Worm (Caenorhabditis elegans): ENCODE measurements around the gene lon-8.

The lon-8 gene

DNA sequence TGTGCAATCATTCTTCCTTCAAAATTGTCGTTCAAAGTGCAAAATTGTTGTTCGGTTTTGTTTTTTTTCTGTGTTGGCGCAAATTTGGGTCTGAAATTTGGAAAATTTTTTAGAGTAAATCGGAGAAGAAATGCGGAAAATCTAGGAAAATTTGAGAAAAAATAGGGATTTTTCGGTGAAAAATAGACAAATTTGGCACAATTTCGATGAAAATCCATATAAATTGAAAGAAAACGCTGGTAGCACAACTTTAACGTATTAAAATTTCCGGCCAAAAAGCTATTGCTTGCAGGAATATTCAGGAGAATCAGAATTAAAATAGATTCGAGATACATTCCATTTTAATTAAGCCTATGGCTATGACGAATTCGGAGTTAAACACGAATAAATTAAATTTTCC, 52.1 kb downstream of the lon-8 start, which contains the start of gene dpy-21:
Gene dpy-21, minus strand, starts transcription at position 101 of the 400 bp plus-strand sequence.
- TF ChIP-seq mab-5 (tag; optimal IDR thresholded peaks at IDR 0.05) (no peak), F13H6.1 (tag; optimal IDR thresholded peaks at IDR 0.05) (no peak), nhr-237 (tag; optimal IDR thresholded peaks at IDR 0.05) (no peak), ceh-82 (tag; optimal IDR thresholded peaks at IDR 0.05) (no peak)

DNA sequence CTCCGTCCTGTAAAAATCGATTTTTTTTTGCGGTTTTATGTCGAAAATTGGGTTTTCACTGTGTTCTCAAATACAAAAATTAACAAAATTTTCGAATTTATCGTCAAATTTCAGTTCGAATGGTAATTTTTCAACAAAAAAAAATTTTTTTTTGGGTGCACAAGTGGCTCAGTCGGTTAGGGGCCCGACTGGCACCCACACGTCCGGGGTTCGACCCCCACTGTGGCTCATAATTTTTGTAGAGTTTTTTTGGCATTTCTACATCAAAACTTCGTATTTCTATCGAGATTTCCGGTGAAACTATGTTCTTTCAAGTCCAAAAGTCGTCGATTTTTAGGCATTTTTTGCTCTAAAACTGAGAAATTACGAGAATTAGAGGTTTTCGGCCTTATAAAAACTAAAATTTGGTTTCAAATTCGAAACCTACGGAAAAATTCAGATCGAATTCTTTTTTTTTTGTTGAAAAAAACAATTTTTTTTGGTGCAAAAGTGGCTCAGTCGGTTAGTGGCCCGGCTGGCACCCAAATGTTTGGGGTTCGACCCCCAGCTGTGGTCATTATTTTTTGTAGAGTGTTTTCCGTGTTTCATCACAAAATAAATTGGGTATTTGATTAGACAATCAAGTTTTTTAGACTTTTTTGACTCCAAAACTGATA, 53.0 kb downstream of the lon-8 start:
- TF ChIP-seq nhr-11 (tag; optimal IDR thresholded peaks at IDR 0.05) = no peak
- no peak for TF ChIP-seq skn-1 (tag; optimal IDR thresholded peaks at IDR 0.05)
- no peak for TF ChIP-seq sma-9 (GFP tag; optimal IDR thresholded peaks at IDR 0.05)
- TF ChIP-seq sma-9 (tag; optimal IDR thresholded peaks at IDR 0.05) = no peak
- no peak for TF ChIP-seq ZK546.5 (tag; optimal IDR thresholded peaks at IDR 0.05)
- TF ChIP-seq egl-27 (tag; optimal IDR thresholded peaks at IDR 0.05) = no peak
- no peak for TF ChIP-seq snpc-4 (tag; optimal IDR thresholded peaks at IDR 0.05)
- TF ChIP-seq nhr-129 (tag; optimal IDR thresholded peaks at IDR 0.05) = no peak
- no peak for TF ChIP-seq ztf-1 (GFP tag; conservative IDR thresholded peaks at IDR 0.05)
- no peak for TF ChIP-seq nhr-10 (tag; optimal IDR thresholded peaks at IDR 0.05)
- TF ChIP-seq elt-3 (tag; optimal IDR thresholded peaks at IDR 0.05) = no peak
- TF ChIP-seq nhr-237 (tag; optimal IDR thresholded peaks at IDR 0.05) = no peak
- TF ChIP-seq nhr-25 (tag; optimal IDR thresholded peaks at IDR 0.05) = no peak
- TF ChIP-seq ztf-11 (tag; optimal IDR thresholded peaks at IDR 0.05) = no peak
- no peak for TF ChIP-seq unc-62 (GFP tag; optimal IDR thresholded peaks at IDR 0.05)

DNA sequence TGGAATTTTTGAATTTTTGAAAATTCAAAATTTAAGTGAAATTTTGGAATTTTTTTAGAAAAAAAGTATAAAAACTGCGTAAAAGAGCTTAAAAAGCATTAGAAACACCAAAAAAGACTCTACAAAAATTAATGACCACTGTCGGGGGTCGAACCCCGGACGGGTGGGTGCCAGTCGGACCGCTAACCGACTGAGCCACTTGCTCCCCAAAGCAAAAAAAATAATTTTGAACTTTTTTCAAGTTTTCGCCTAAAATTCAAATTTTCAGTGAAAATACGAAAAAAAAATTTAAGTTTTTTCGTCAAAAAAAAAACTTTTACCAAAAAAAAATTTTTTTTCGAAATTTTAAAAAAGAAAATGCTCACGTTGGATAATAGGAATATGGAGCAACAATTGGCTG, 53.9 kb downstream of the lon-8 start:
- TF ChIP-seq lsy-2 (tag; optimal IDR thresholded peaks at IDR 0.05) (no peak), ztf-1 (GFP tag; conservative IDR thresholded peaks at IDR 0.05) (no peak), nhr-21 (tag; optimal IDR thresholded peaks at IDR 0.05) (no peak), nhr-77 (tag; optimal IDR thresholded peaks at IDR 0.05) (no peak), zag-1 (tag; optimal IDR thresholded peaks at IDR 0.05) (no peak), gmeb-1 (tag; optimal IDR thresholded peaks at IDR 0.05) (no peak), elt-3 (tag; optimal IDR thresholded peaks at IDR 0.05) (no peak), sma-3 (GFP tag; optimal IDR thresholded peaks at IDR 0.05) (no peak), egl-27 (tag; optimal IDR thresholded peaks at IDR 0.05) (no peak), nhr-11 (tag; optimal IDR thresholded peaks at IDR 0.05) (no peak), ZK546.5 (tag; optimal IDR thresholded peaks at IDR 0.05) (no peak), unc-55 (GFP tag; optimal IDR thresholded peaks at IDR 0.05) (no peak)

DNA sequence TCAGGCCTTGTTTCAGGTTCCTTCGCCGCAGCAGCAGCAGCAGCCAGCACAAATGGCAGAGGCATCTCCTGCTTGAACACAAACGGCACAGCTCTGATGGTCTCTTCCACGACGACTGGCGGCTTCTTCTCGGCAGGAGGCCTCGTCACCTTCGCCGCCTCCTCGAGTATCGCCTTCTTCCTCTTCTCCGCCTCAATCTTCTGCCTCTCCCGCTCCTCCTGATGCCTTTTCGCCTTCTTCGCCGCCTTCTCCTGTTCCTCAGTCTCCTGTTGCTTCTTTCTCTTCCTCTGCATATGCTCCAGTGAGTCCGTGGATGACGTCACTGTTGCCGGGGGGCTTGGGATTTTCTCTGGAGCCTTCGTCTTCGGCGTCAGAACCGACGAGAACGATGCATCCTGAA, 55.7 kb downstream of the lon-8 start:
- TF ChIP-seq lin-13 (GFP tag; optimal IDR thresholded peaks at IDR 0.05) (no peak), unc-55 (GFP tag; optimal IDR thresholded peaks at IDR 0.05) (no peak), fos-1 (tag; optimal IDR thresholded peaks at IDR 0.05) (no peak), ztf-1 (GFP tag; conservative IDR thresholded peaks at IDR 0.05) (no peak), nhr-10 (tag; optimal IDR thresholded peaks at IDR 0.05) (no peak), nhr-77 (tag; optimal IDR thresholded peaks at IDR 0.05) (no peak), sem-4 (tag; optimal IDR thresholded peaks at IDR 0.05) (no peak), ceh-82 (tag; optimal IDR thresholded peaks at IDR 0.05) (no peak), ZK546.5 (tag; optimal IDR thresholded peaks at IDR 0.05) (no peak)

Measured in whole organism, L2 larva.